Fruit fly (Drosophila melanogaster): Measurements from ENCODE around the gene CG46468.

Gene CG46468

dm6 chr2L:9568360-9569088 lies 3.3 kb upstream of the CG46468 start, which contains the start of gene brwl (continued):
- TF ChIP-seq lmd (GFP tag; IDR thresholded peaks at IDR 0.05), result peak; percentile 99
- TF ChIP-seq sob (GFP tag; IDR thresholded peaks at IDR 0.05), result peak; percentile 98
- TF ChIP-seq fd102C (GFP tag; optimal IDR thresholded peaks at IDR 0.05), result peak; percentile 96
- peak; percentile 83 for TF ChIP-seq CG7928 (GFP tag; optimal IDR thresholded peaks at IDR 0.05)
- TF ChIP-seq Scr (GFP tag; IDR thresholded peaks at IDR 0.05; ENCODE audit: partially characterized antibody), result no peak; the same call in 1 of the 2 replicates
- TF ChIP-seq CG7839 (tag; optimal IDR thresholded peaks at IDR 0.05), result peak; percentile 99
- TF ChIP-seq kay (GFP tag; optimal IDR thresholded peaks at IDR 0.05), result peak; percentile 98
- peak; percentile 99 for TF ChIP-seq Camta (GFP tag; optimal IDR thresholded peaks at IDR 0.05)
- peak; percentile 98 for TF ChIP-seq sqz (GFP tag; optimal IDR thresholded peaks at IDR 0.05)
- peak; percentile 99 for TF ChIP-seq Hsf (GFP tag; optimal IDR thresholded peaks at IDR 0.05)
- TF ChIP-seq btn (GFP tag; optimal IDR thresholded peaks at IDR 0.05), result peak; percentile 95
- peak; percentile 99 for TF ChIP-seq Max (GFP tag; optimal IDR thresholded peaks at IDR 0.05)
- peak; percentile 97 for TF ChIP-seq klu (GFP tag; IDR thresholded peaks at IDR 0.05)
- peak; percentile 98 for TF ChIP-seq croc (GFP tag; conservative IDR thresholded peaks at IDR 0.05)
- TF ChIP-seq kah (GFP tag; optimal IDR thresholded peaks at IDR 0.05), result peak; percentile 95
- TF ChIP-seq Dek (tag; optimal IDR thresholded peaks at IDR 0.05), result peak; percentile 98
- 0 out of 3 replicates have a peak, but pooled peaks have one; percentile 29 for TF ChIP-seq knrl (GFP tag; IDR thresholded peaks at IDR 0.05; ENCODE audit: partially characterized antibody)
- peak; percentile 99 for TF ChIP-seq tio (GFP tag; optimal IDR thresholded peaks at IDR 0.05)
- peak; percentile 97 for TF ChIP-seq crc (GFP tag; optimal IDR thresholded peaks at IDR 0.05)
- no peak for TF ChIP-seq lov (optimal IDR thresholded peaks at IDR 0.05)
- TF ChIP-seq lov (GFP tag; IDR thresholded peaks at IDR 0.05), result peak; percentile 95
- TF ChIP-seq CG15073 (GFP tag; optimal IDR thresholded peaks at IDR 0.05), result peak; percentile 88
- TF ChIP-seq CG13894 (tag; optimal IDR thresholded peaks at IDR 0.05), result peak; percentile 97
- TF ChIP-seq tx (GFP tag; optimal IDR thresholded peaks at IDR 0.05), result peak; percentile 97
- TF ChIP-seq CG4404 (GFP tag; IDR thresholded peaks at IDR 0.05), result peak; percentile 98
- TF ChIP-seq Sry-β (GFP tag; optimal IDR thresholded peaks at IDR 0.05), result peak; percentile 71
- TF ChIP-seq repo (GFP tag; optimal IDR thresholded peaks at IDR 0.05), result peak; percentile 97
- TF ChIP-seq CG18476 (GFP tag; optimal IDR thresholded peaks at IDR 0.05), result peak; percentile 98
- TF ChIP-seq nerfin-2 (GFP tag; IDR thresholded peaks at IDR 0.05; ENCODE audit: partially characterized antibody), result no peak
- TF ChIP-seq hkb (optimal IDR thresholded peaks at IDR 0.05), result no peak
- peak; percentile 99 for TF ChIP-seq hkb (GFP tag; IDR thresholded peaks at IDR 0.05)
- peak; percentile 70 for TF ChIP-seq pros (GFP tag; optimal IDR thresholded peaks at IDR 0.05)
- TF ChIP-seq dpn (GFP tag; optimal IDR thresholded peaks at IDR 0.05), result peak; percentile 99
- TF ChIP-seq lbe (GFP tag; optimal IDR thresholded peaks at IDR 0.05), result peak; percentile 95
- TF ChIP-seq CG10274 (GFP tag; optimal IDR thresholded peaks at IDR 0.05), result peak; percentile 93
- peak; percentile 100 for TF ChIP-seq nau (GFP tag; optimal IDR thresholded peaks at IDR 0.05)
- peak; percentile 99 for TF ChIP-seq CG12769 (tag; optimal IDR thresholded peaks at IDR 0.05)
- TF ChIP-seq Dll (GFP tag; IDR thresholded peaks at IDR 0.05; ENCODE audit: partially characterized antibody), result no peak
- peak; percentile 95 for TF ChIP-seq Ravus (GFP tag; IDR thresholded peaks at IDR 0.05)
- peak; percentile 87 for TF ChIP-seq CG3163 (GFP tag; optimal IDR thresholded peaks at IDR 0.05)
- peak; percentile 90 for TF ChIP-seq CG4707 (GFP tag; optimal IDR thresholded peaks at IDR 0.05)
- peak; percentile 99 for TF ChIP-seq zen (tag; optimal IDR thresholded peaks at IDR 0.05)
- TF ChIP-seq ind (GFP tag; optimal IDR thresholded peaks at IDR 0.05), result peak; percentile 99
- peak; percentile 86 for TF ChIP-seq dati (GFP tag; IDR thresholded peaks at IDR 0.05)
- TF ChIP-seq CG12155 (GFP tag; optimal IDR thresholded peaks at IDR 0.05), result peak; percentile 98
- TF ChIP-seq Deaf1 (tag; optimal IDR thresholded peaks at IDR 0.05), result peak; percentile 92
- peak; percentile 90 for TF ChIP-seq Hey (tag; optimal IDR thresholded peaks at IDR 0.05)
- TF ChIP-seq CG11695 (GFP tag; IDR thresholded peaks at IDR 0.05), result peak; percentile 99
- peak; percentile 99 for TF ChIP-seq Ptx1 (GFP tag; IDR thresholded peaks at IDR 0.05)
- peak; percentile 98 for TF ChIP-seq Fer3 (tag; optimal IDR thresholded peaks at IDR 0.05)
